Fruit fly (Drosophila melanogaster) whole organism, pupa: Measurements from ENCODE around the gene Cka.

Source experiments
- CG10348 ChIP-seq: fragments of 200-800 bp; sonication (Bioruptor generic); IDR thresholded peaks from 2 replicates; pipeline ENCODE4 v1.3.6; 2022; ENCODE audit warnings: missing biosample characterization, missing genetic modification characterization
- CG12605 ChIP-seq: fragments of 200-800 bp; sonication (Bioruptor generic); IDR thresholded peaks from 2 replicates; pipeline ENCODE4 v1.3.6; 2022; ENCODE audit warnings: missing biosample characterization, missing genetic modification characterization
- CG13204 ChIP-seq: fragments of 200-800 bp; sonication (Bioruptor generic); optimal IDR thresholded peaks from 2 replicates; lab custom pipeline; 2018; ENCODE audit warnings: missing biosample characterization, mild to moderate bottlenecking, missing genetic modification characterization, moderate library complexity
- CG14655 ChIP-seq: fragments of 200-800 bp; sonication (Bioruptor generic); optimal IDR thresholded peaks from 3 replicates; lab custom pipeline; 2017; ENCODE audit warnings: mild to moderate bottlenecking, missing biosample characterization, missing genetic modification reagents, missing genetic modification characterization
- CG15710 ChIP-seq: fragments of 200-800 bp; sonication (Bioruptor generic); optimal IDR thresholded peaks from 2 replicates; lab custom pipeline; 2018; ENCODE audit warnings: missing biosample characterization, mild to moderate bottlenecking, missing genetic modification characterization, moderate library complexity
- CG17806 ChIP-seq: fragments of 200-800 bp; sonication (Bioruptor generic); optimal IDR thresholded peaks from 2 replicates; lab custom pipeline; 2018; ENCODE audit warnings: missing biosample characterization, mild to moderate bottlenecking, missing genetic modification characterization, moderate library complexity
- CG32121 ChIP-seq: fragments of 200-800 bp; sonication (Bioruptor generic); IDR thresholded peaks from 2 replicates; pipeline ENCODE4 v1.3.6; 2022; ENCODE audit warnings: missing biosample characterization, missing genetic modification characterization
- CG34367 ChIP-seq: fragments of 200-800 bp; sonication (Bioruptor generic); optimal IDR thresholded peaks from 2 replicates; lab custom pipeline; 2018; ENCODE audit warnings: missing biosample characterization, mild to moderate bottlenecking, missing genetic modification characterization
- CG4496 ChIP-seq: fragments of 200-800 bp; sonication (Bioruptor generic); IDR thresholded peaks from 3 replicates; pipeline ENCODE4 v1.3.6; 2022; ENCODE audit warnings: missing biosample characterization, missing genetic modification characterization
- CG8159 ChIP-seq: fragments of 200-800 bp; sonication (Bioruptor generic); optimal IDR thresholded peaks from 3 replicates; lab custom pipeline; 2018; ENCODE audit warnings: missing biosample characterization, mild to moderate bottlenecking, missing genetic modification characterization, moderate library complexity
- CG8301 ChIP-seq: fragments of 200-800 bp; sonication (Bioruptor generic); optimal IDR thresholded peaks from 2 replicates; lab custom pipeline; 2018; ENCODE audit warnings: missing biosample characterization, mild to moderate bottlenecking, missing genetic modification characterization
- CG9948 ChIP-seq: fragments of 200-800 bp; sonication (Bioruptor generic); optimal IDR thresholded peaks from 2 replicates; lab custom pipeline; 2018; ENCODE audit warnings: missing biosample characterization, mild to moderate bottlenecking, missing genetic modification characterization, moderate library complexity
- D1 ChIP-seq: fragments of 200-800 bp; sonication (Bioruptor generic); optimal IDR thresholded peaks from 2 replicates; lab custom pipeline; 2018; ENCODE audit warnings: missing biosample characterization, mild to moderate bottlenecking, missing genetic modification characterization, moderate library complexity
- EcR ChIP-seq: fragments of 200-800 bp; sonication (Bioruptor generic); optimal IDR thresholded peaks from 3 replicates; lab custom pipeline; 2019; ENCODE audit warnings: missing biosample characterization, missing genetic modification characterization, mild to moderate bottlenecking, moderate library complexity, missing genetic modification reagents
- Ets98B ChIP-seq: fragments of 200-800 bp; sonication (Bioruptor generic); IDR thresholded peaks from 2 replicates; pipeline ENCODE4 v1.3.6; 2022; ENCODE audit warnings: missing biosample characterization, missing genetic modification characterization
- Pif1A ChIP-seq: fragments of 200-800 bp; sonication (Bioruptor generic); optimal IDR thresholded peaks from 3 replicates; lab custom pipeline; 2016; ENCODE audit warnings: missing biosample characterization, missing genetic modification characterization
- Pif1B ChIP-seq: fragments of 200-800 bp; sonication (Bioruptor generic); optimal IDR thresholded peaks from 3 replicates; lab custom pipeline; 2016; ENCODE audit warnings: missing biosample characterization, missing genetic modification characterization
- Snoo ChIP-seq: fragments of 200-800 bp; sonication (Bioruptor generic); optimal IDR thresholded peaks from 3 replicates; lab custom pipeline; 2017; ENCODE audit warnings: missing biosample characterization, mild to moderate bottlenecking, missing genetic modification characterization, inconsistent platforms
- fd96Ca ChIP-seq: fragments of 200-800 bp; sonication (Bioruptor generic); IDR thresholded peaks from 3 replicates; pipeline ENCODE4 v1.3.6; 2022; ENCODE audit warnings: missing biosample characterization, missing genetic modification characterization
- gl ChIP-seq: fragments of 200-800 bp; sonication (Bioruptor generic); optimal IDR thresholded peaks from 2 replicates; lab custom pipeline; 2018; ENCODE audit warnings: missing biosample characterization, mild to moderate bottlenecking, missing genetic modification characterization
- rn ChIP-seq: fragments of 200-800 bp; sonication (Bioruptor generic); IDR thresholded peaks from 2 replicates; pipeline ENCODE4 v1.3.6; 2022; ENCODE audit warnings: missing biosample characterization, missing genetic modification characterization

Gene Cka

dm6 chr2L:8000578-8001040, 29.9 kb upstream of the Cka start:
- TF ChIP-seq CG14655 (peak; percentile 98), CG32121 (GFP tag; lab: Robert Waterston, UW) (peak; percentile 92), CG4496 (GFP tag; lab: Robert Waterston, UW) (peak; percentile 93), fd96Ca (GFP tag; lab: Robert Waterston, UW) (peak; percentile 95), CG10348 (GFP tag; lab: Robert Waterston, UW) (peak; percentile 87), CG13204 (GFP tag; lab: Kevin White, UChicago) (peak; percentile 83), CG15710 (tag; lab: Kevin White, UChicago) (peak; percentile 85), CG12605 (GFP tag; lab: Robert Waterston, UW) (peak; percentile 83), CG9948 (tag; lab: Kevin White, UChicago) (peak; percentile 93), Ets98B (peak; percentile 89), D1 (tag; lab: Kevin White, UChicago) (peak; percentile 80), EcR (peak; percentile 70), gl (peak; percentile 92), CG17806 (tag; lab: Kevin White, UChicago) (peak; percentile 93), CG34367 (tag; lab: Kevin White, UChicago) (peak; percentile 80), CG8301 (tag; lab: Kevin White, UChicago) (peak; percentile 97), Pif1B (peak; percentile 92), Snoo (tag; lab: Kevin White, UChicago) (peak; percentile 91), CG8159 (peak; percentile 90), Pif1A (GFP tag; lab: Kevin White, UChicago) (peak; percentile 86), rn (GFP tag; lab: Robert Waterston, UW) (peak; percentile 78; the same call in 1 of the 2 replicates)

- TF ChIP-seq CG8301 (tag; lab: Kevin White, UChicago) (peak; percentile 92), D1 (tag; lab: Kevin White, UChicago) (peak; percentile 75), CG12605 (GFP tag; lab: Robert Waterston, UW) (peak; percentile 87), CG10348 (GFP tag; lab: Robert Waterston, UW) (peak; percentile 65; the same call in 1 of the 2 replicates), CG8159 (peak; percentile 89), CG14655 (peak; percentile 96), CG15710 (tag; lab: Kevin White, UChicago) (peak; percentile 83), CG13204 (GFP tag; lab: Kevin White, UChicago) (peak; percentile 46), EcR (peak; percentile 79), Pif1B (peak; percentile 85), CG9948 (tag; lab: Kevin White, UChicago) (peak; percentile 91), gl (peak; percentile 56), CG32121 (GFP tag; lab: Robert Waterston, UW) (peak; percentile 90), CG4496 (GFP tag; lab: Robert Waterston, UW) (peak; percentile 84), Snoo (tag; lab: Kevin White, UChicago) (peak; percentile 52), CG34367 (tag; lab: Kevin White, UChicago) (peak; percentile 80), Ets98B (peak; percentile 88), Pif1A (GFP tag; lab: Kevin White, UChicago) (peak; percentile 92), CG17806 (tag; lab: Kevin White, UChicago) (peak; percentile 87), fd96Ca (GFP tag; lab: Robert Waterston, UW) (peak; percentile 87), rn (GFP tag; lab: Robert Waterston, UW) (peak; percentile 77; the same call in 1 of the 2 replicates)
Measured at dm6 chr2L:8001694-8002627, 28.6 kb upstream of the Cka start.

- TF ChIP-seq EcR (peak; percentile 21), D1 (tag; lab: Kevin White, UChicago) (no peak)
Measured at dm6 chr2L:8004072-8004471, 26.4 kb upstream of the Cka start, which contains the start of gene Wwox. Gene Wwox, minus strand, starts transcription at chr2L:8004286.

- TF ChIP-seq CG12605 (GFP tag; lab: Robert Waterston, UW) = peak; percentile 13; the same call in 1 of the 2 replicates
- peak; percentile 19 for TF ChIP-seq D1 (tag; lab: Kevin White, UChicago)
- TF ChIP-seq CG17806 (tag; lab: Kevin White, UChicago) = peak; percentile 68
- TF ChIP-seq Pif1B = peak; percentile 47
- peak; percentile 73 for TF ChIP-seq CG14655
- no peak for TF ChIP-seq CG13204 (GFP tag; lab: Kevin White, UChicago)
- TF ChIP-seq rn (GFP tag; lab: Robert Waterston, UW) = peak; percentile 18; the same call in 1 of the 2 replicates
- peak; percentile 76 for TF ChIP-seq Pif1A (GFP tag; lab: Kevin White, UChicago)
- peak; percentile 65 for TF ChIP-seq EcR
- TF ChIP-seq CG8301 (tag; lab: Kevin White, UChicago) = peak; percentile 62
- TF ChIP-seq CG32121 (GFP tag; lab: Robert Waterston, UW) = 0 out of 2 replicates have a peak, but pooled peaks have one; percentile 29
- peak; percentile 70 for TF ChIP-seq CG15710 (tag; lab: Kevin White, UChicago)
- peak; percentile 82 for TF ChIP-seq CG8159
- peak; percentile 49 for TF ChIP-seq CG34367 (tag; lab: Kevin White, UChicago)
- TF ChIP-seq Ets98B = peak; percentile 52
- TF ChIP-seq gl = peak; percentile 52
- peak; percentile 30 for TF ChIP-seq Snoo (tag; lab: Kevin White, UChicago)
- TF ChIP-seq fd96Ca (GFP tag; lab: Robert Waterston, UW) = peak; percentile 57; the same call in 2 of the 3 replicates
- TF ChIP-seq CG4496 (GFP tag; lab: Robert Waterston, UW) = peak; percentile 50; the same call in 2 of the 3 replicates
- TF ChIP-seq CG9948 (tag; lab: Kevin White, UChicago) = peak; percentile 52
- TF ChIP-seq CG10348 (GFP tag; lab: Robert Waterston, UW) = no peak
- TF ChIP-seq, all 21 proteins: peak for 19
Measured at dm6 chr2L:8006038-8006437, 24.5 kb upstream of the Cka start.
